Fruit fly (Drosophila melanogaster) whole organism, embryonic: Measurements from ENCODE around the gene CG9173.

Experiments used
- CG10543 ChIP-seq: fragments of 200-800 bp; sonication (Bioruptor generic); optimal IDR thresholded peaks from 3 replicates; lab custom pipeline; 2017; ENCODE audit warnings: missing biosample characterization, mild to moderate bottlenecking, missing genetic modification characterization, moderate library complexity
- CG10654 ChIP-seq: fragments of 200-800 bp; sonication (Bioruptor generic); optimal IDR thresholded peaks from 2 replicates; lab custom pipeline; 2016; ENCODE audit warnings: missing biosample characterization, missing genetic modification characterization
- CG11504 ChIP-seq: fragments of 200-800 bp; sonication (Bioruptor generic); optimal IDR thresholded peaks from 3 replicates; lab custom pipeline; 2019; ENCODE audit warnings: missing biosample characterization, mild to moderate bottlenecking, missing genetic modification characterization, moderate library complexity
- CG11696 ChIP-seq: fragments of 200-800 bp; sonication (Bioruptor generic); IDR thresholded peaks from 2 replicates; pipeline ENCODE4 v1.3.6; 2022; ENCODE audit warnings: missing biosample characterization, missing genetic modification characterization
- CG17359 ChIP-seq: fragments of 200-800 bp; sonication (Bioruptor generic); optimal IDR thresholded peaks from 3 replicates; lab custom pipeline; 2018; ENCODE audit warnings: missing biosample characterization, mild to moderate bottlenecking, missing genetic modification characterization, moderate library complexity
- CG1792 ChIP-seq: fragments of 200-800 bp; sonication (Bioruptor generic); optimal IDR thresholded peaks from 2 replicates; lab custom pipeline; 2016; ENCODE audit warnings: missing biosample characterization, missing genetic modification characterization
- CG18764 ChIP-seq: fragments of 200-800 bp; sonication (Bioruptor generic); optimal IDR thresholded peaks from 3 replicates; lab custom pipeline; 2016; ENCODE audit warnings: missing biosample characterization, missing genetic modification characterization
- CG2199 ChIP-seq: fragments of 200-800 bp; sonication (Bioruptor generic); IDR thresholded peaks from 3 replicates; pipeline ENCODE4 v1.3.6; 2022; ENCODE audit warnings: missing biosample characterization, missing genetic modification characterization
- CG33557 ChIP-seq: fragments of 200-800 bp; sonication (Bioruptor generic); optimal IDR thresholded peaks from 2 replicates; lab custom pipeline; 2019; ENCODE audit warnings: missing biosample characterization, mild to moderate bottlenecking, missing genetic modification characterization, moderate library complexity
- CG34376 ChIP-seq: fragments of 200-800 bp; sonication (Bioruptor generic); optimal IDR thresholded peaks from 2 replicates; lab custom pipeline; 2018; ENCODE audit warnings: missing biosample characterization, mild to moderate bottlenecking, missing genetic modification characterization
- CG3847 ChIP-seq: fragments of 200-800 bp; sonication (Bioruptor generic); IDR thresholded peaks from 2 replicates; pipeline ENCODE4 v1.3.6; 2022; ENCODE audit warnings: missing biosample characterization, missing genetic modification characterization
- CG4282 ChIP-seq: fragments of 200-800 bp; sonication (Bioruptor generic); optimal IDR thresholded peaks from 2 replicates; lab custom pipeline; 2016; ENCODE audit warnings: missing biosample characterization, missing genetic modification characterization
- CG4328 ChIP-seq: fragments of 200-800 bp; sonication (Bioruptor generic); optimal IDR thresholded peaks from 3 replicates; lab custom pipeline; 2017; ENCODE audit warnings: missing biosample characterization, missing genetic modification reagents, missing genetic modification characterization
- CG4424 ChIP-seq: fragments of 200-800 bp; sonication (Bioruptor generic); optimal IDR thresholded peaks from 3 replicates; lab custom pipeline; 2016; ENCODE audit warnings: missing biosample characterization, missing genetic modification characterization
- CG6654 ChIP-seq: fragments of 200-800 bp; sonication (Bioruptor generic); optimal IDR thresholded peaks from 2 replicates; lab custom pipeline; 2017; ENCODE audit warnings: missing biosample characterization, mild to moderate bottlenecking, missing genetic modification characterization
- CG6683 ChIP-seq: fragments of 200-800 bp; sonication (Bioruptor generic); optimal IDR thresholded peaks from 2 replicates; lab custom pipeline; 2017; ENCODE audit warnings: missing biosample characterization, mild to moderate bottlenecking, missing genetic modification characterization, missing genetic modification reagents
- CG6689 ChIP-seq: fragments of 200-800 bp; sonication (Bioruptor generic); IDR thresholded peaks from 2 replicates; pipeline ENCODE4 v1.3.6; 2022; ENCODE audit warnings: missing biosample characterization, missing genetic modification characterization
- CG7745 ChIP-seq: fragments of 200-800 bp; sonication (Bioruptor generic); optimal IDR thresholded peaks from 2 replicates; lab custom pipeline; 2018; ENCODE audit warnings: missing biosample characterization, mild to moderate bottlenecking, missing genetic modification characterization, moderate library complexity
- CG7839 ChIP-seq: fragments of 200-800 bp; sonication (Bioruptor generic); optimal IDR thresholded peaks from 3 replicates; lab custom pipeline; 2018; ENCODE audit warnings: missing biosample characterization, mild to moderate bottlenecking, missing genetic modification characterization, moderate library complexity
- CG8359 ChIP-seq: fragments of 200-800 bp; sonication (Bioruptor generic); optimal IDR thresholded peaks from 2 replicates; lab custom pipeline; 2017; ENCODE audit warnings: missing biosample characterization, mild to moderate bottlenecking, missing genetic modification characterization, borderline replicate concordance
- CG8765 ChIP-seq: fragments of 200-800 bp; sonication (Bioruptor generic); IDR thresholded peaks from 2 replicates; pipeline ENCODE4 v1.3.6; 2022; ENCODE audit warnings: missing biosample characterization, missing genetic modification characterization
- Camta ChIP-seq: fragments of 200-800 bp; sonication (Bioruptor generic); optimal IDR thresholded peaks from 2 replicates; lab custom pipeline; 2016; ENCODE audit warnings: missing biosample characterization, missing genetic modification characterization
- CkIIα-i1 ChIP-seq: fragments of 200-800 bp; sonication (Bioruptor generic); IDR thresholded peaks from 2 replicates; pipeline ENCODE4 v1.3.6; 2022; ENCODE audit warnings: missing biosample characterization, missing genetic modification characterization
- Dad ChIP-seq: fragments of 200-800 bp; sonication (Bioruptor generic); optimal IDR thresholded peaks from 3 replicates; lab custom pipeline; 2016; ENCODE audit warnings: missing biosample characterization, missing genetic modification characterization
- Drgx ChIP-seq: fragments of 200-800 bp; sonication (Bioruptor generic); IDR thresholded peaks from 2 replicates; pipeline ENCODE4 v1.3.6; 2022; ENCODE audit warnings: missing biosample characterization, missing genetic modification characterization
- Eip74EF ChIP-seq, 2 experiments: fragments of 200-800 bp in 1 of 2; fragments of >200 bp in 1 of 2; sonication (Bioruptor generic) in 1 of 2; optimal IDR thresholded peaks; 2 replicates each; lab custom pipeline; 2017 to 2019; ENCODE audit warnings: missing biosample characterization in 2 of 2, missing genetic modification characterization in 2 of 2, mild to moderate bottlenecking in 1 of 2, moderate library complexity in 1 of 2
- Elba2 ChIP-seq: fragments of 200-800 bp; sonication (Bioruptor generic); optimal IDR thresholded peaks from 3 replicates; lab custom pipeline; 2016; ENCODE audit warnings: missing biosample characterization, missing genetic modification characterization
- HLH3B ChIP-seq: fragments of 200-800 bp; sonication (Bioruptor generic); IDR thresholded peaks from 2 replicates; pipeline ENCODE4 v1.3.6; 2022; ENCODE audit warnings: missing biosample characterization, missing genetic modification characterization
- Hey ChIP-seq: fragments of 200-800 bp; sonication (Bioruptor generic); optimal IDR thresholded peaks from 3 replicates; lab custom pipeline; 2018; ENCODE audit warnings: missing biosample characterization, mild to moderate bottlenecking, missing genetic modification characterization
- Hr51 ChIP-seq, 2 experiments: fragments of 200-800 bp; sonication (Bioruptor generic); optimal IDR thresholded peaks; 2 replicates in 1 of 2; 3 replicates in 1 of 2; lab custom pipeline; 2016 to 2018; ENCODE audit warnings: missing biosample characterization in 2 of 2, missing genetic modification characterization in 2 of 2, mild to moderate bottlenecking in 1 of 2, moderate library complexity in 1 of 2
- NC2β ChIP-seq: fragments of 200-800 bp; sonication (Bioruptor generic); optimal IDR thresholded peaks from 2 replicates; lab custom pipeline; 2016; ENCODE audit warnings: missing biosample characterization, missing genetic modification characterization
- Nf-YA ChIP-seq: fragments of 200-800 bp; sonication (Bioruptor generic); IDR thresholded peaks from 2 replicates; pipeline ENCODE4 v1.3.6; 2022; ENCODE audit warnings: missing biosample characterization, missing genetic modification characterization
- Opbp ChIP-seq: fragments of 200-800 bp; sonication (Bioruptor generic); IDR thresholded peaks from 3 replicates; pipeline ENCODE4 v1.3.6; 2022; ENCODE audit warnings: missing biosample characterization, missing genetic modification characterization; ENCODE audit not compliant: partially characterized antibody
- Optix ChIP-seq: fragments of 200-800 bp; sonication (Bioruptor generic); IDR thresholded peaks from 3 replicates; pipeline ENCODE4 v1.3.6; 2022; ENCODE audit warnings: missing biosample characterization, missing genetic modification characterization
- Rfx ChIP-seq: fragments of 200-800 bp; sonication (Bioruptor generic); IDR thresholded peaks from 2 replicates; pipeline ENCODE4 v1.3.6; 2022; ENCODE audit warnings: missing biosample characterization, missing genetic modification characterization
- btn ChIP-seq: fragments of 200-800 bp; sonication (Bioruptor generic); optimal IDR thresholded peaks from 2 replicates; lab custom pipeline; 2016; ENCODE audit warnings: missing biosample characterization, missing genetic modification characterization
- cas ChIP-seq: fragments of 200-800 bp; sonication (Bioruptor generic); IDR thresholded peaks from 2 replicates; pipeline ENCODE4 v1.3.6; 2022; ENCODE audit warnings: missing biosample characterization, missing genetic modification characterization
- disco-r ChIP-seq: fragments of 200-800 bp; sonication (Bioruptor generic); optimal IDR thresholded peaks from 2 replicates; lab custom pipeline; 2016; ENCODE audit warnings: missing biosample characterization, missing genetic modification characterization
- dysf ChIP-seq: fragments of 200-800 bp; sonication (Bioruptor generic); IDR thresholded peaks from 3 replicates; pipeline ENCODE4 v1.3.6; 2022; ENCODE audit warnings: missing biosample characterization, missing genetic modification characterization
- gt ChIP-seq: fragments of 200-800 bp; sonication (Bioruptor generic); IDR thresholded peaks from 2 replicates; pipeline ENCODE4 v1.3.6; 2022; ENCODE audit warnings: missing biosample characterization, missing genetic modification characterization
- ind ChIP-seq: fragments of 200-800 bp; sonication (Bioruptor generic); optimal IDR thresholded peaks from 3 replicates; lab custom pipeline; 2016; ENCODE audit warnings: missing biosample characterization, missing genetic modification characterization
- kni ChIP-seq: fragments of 200-800 bp; sonication (Bioruptor generic); optimal IDR thresholded peaks from 3 replicates; lab custom pipeline; 2017; ENCODE audit warnings: mild to moderate bottlenecking, missing biosample characterization, missing genetic modification reagents, missing genetic modification characterization
- lab ChIP-seq: fragments of 200-800 bp; sonication (Bioruptor generic); optimal IDR thresholded peaks from 3 replicates; lab custom pipeline; 2017; ENCODE audit warnings: missing biosample characterization, missing genetic modification characterization, mild to moderate bottlenecking, moderate library complexity, missing genetic modification reagents
- oc ChIP-seq: fragments of 200-800 bp; sonication (Bioruptor generic); optimal IDR thresholded peaks from 2 replicates; lab custom pipeline; 2018; ENCODE audit warnings: missing biosample characterization, mild to moderate bottlenecking, missing genetic modification characterization, moderate library complexity
- pzg ChIP-seq: fragments of 200-800 bp; sonication (Bioruptor generic); optimal IDR thresholded peaks from 3 replicates; lab custom pipeline; 2018; ENCODE audit warnings: missing biosample characterization, mild to moderate bottlenecking, missing genetic modification characterization, moderate library complexity
- sens-2 ChIP-seq: fragments of 200-800 bp; sonication (Bioruptor generic); IDR thresholded peaks from 2 replicates; pipeline ENCODE4 v1.3.6; 2022; ENCODE audit warnings: missing biosample characterization, missing genetic modification characterization
- slp2 ChIP-seq: fragments of 200-800 bp; sonication (Bioruptor generic); optimal IDR thresholded peaks from 2 replicates; lab custom pipeline; 2016; ENCODE audit warnings: missing biosample characterization, missing genetic modification characterization
- ssp ChIP-seq: fragments of 200-800 bp; sonication (Bioruptor generic); IDR thresholded peaks from 2 replicates; pipeline ENCODE4 v1.3.6; 2022; ENCODE audit warnings: missing biosample characterization, missing genetic modification characterization
- tgo ChIP-seq: fragments of 200-800 bp; sonication (Bioruptor generic); IDR thresholded peaks from 3 replicates; pipeline ENCODE4 v1.3.6; 2022; ENCODE audit warnings: missing biosample characterization, missing genetic modification characterization
- ttk ChIP-seq: fragments of 200-800 bp; sonication (Bioruptor generic); IDR thresholded peaks from 2 replicates; pipeline ENCODE4 v2.1.2; 2022; ENCODE audit warnings: missing biosample characterization, missing genetic modification characterization
- unpg ChIP-seq: fragments of 200-800 bp; sonication (Bioruptor generic); optimal IDR thresholded peaks from 3 replicates; lab custom pipeline; 2018; ENCODE audit warnings: missing biosample characterization, mild to moderate bottlenecking, missing genetic modification characterization, moderate library complexity

Gene CG9173

DNA sequence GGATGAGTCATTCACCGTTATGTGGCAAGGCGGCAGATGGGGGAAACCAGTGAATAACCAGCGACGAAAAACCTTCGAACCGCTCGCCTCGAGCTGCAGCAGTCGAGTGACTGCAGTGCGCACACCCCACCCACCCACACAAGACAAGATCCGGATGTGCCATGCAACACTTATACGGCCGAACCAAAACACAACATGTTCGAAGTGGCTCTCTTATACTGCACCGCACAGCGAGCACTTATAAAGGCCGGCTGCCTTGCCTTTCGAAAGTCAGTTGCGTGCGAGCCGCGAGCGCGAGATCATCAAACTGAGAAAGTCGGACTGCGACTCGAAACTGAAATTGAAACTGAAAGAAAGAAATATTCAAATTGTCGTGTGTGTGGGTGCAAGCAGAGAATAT is 40.3 kb upstream of the CG9173 start, which contains the start of gene rho (continued):
- TF ChIP-seq Camta (GFP tag; lab: Kevin White, UChicago) (peak; percentile 7), CG6683 (GFP tag; lab: Kevin White, UChicago) (no peak), CG6689 (GFP tag; lab: Robert Waterston, UW) (no peak), sens-2 (GFP tag; lab: Robert Waterston, UW) (no peak), CG33557 (GFP tag; lab: Kevin White, UChicago) (peak; percentile 22), CG4282 (GFP tag; lab: Kevin White, UChicago) (no peak), HLH3B (GFP tag; lab: Robert Waterston, UW) (no peak), CG11504 (peak; percentile 30), CG7745 (tag; lab: Kevin White, UChicago) (peak; percentile 42), ind (no peak), Drgx (GFP tag; lab: Robert Waterston, UW) (peak; percentile 51), CG18764 (GFP tag; lab: Kevin White, UChicago) (no peak), CkIIα-i1 (GFP tag; lab: Robert Waterston, UW) (no peak), Eip74EF (GFP tag; optimal IDR thresholded peaks at IDR 0.05; lab: Kevin White, UChicago) (no peak), Rfx (GFP tag; lab: Robert Waterston, UW) (peak; percentile 45), NC2β (GFP tag; lab: Kevin White, UChicago) (peak; percentile 47), Hr51 (GFP tag; optimal IDR thresholded peaks at IDR 0.05; lab: Kevin White, UChicago) (peak in 1 of 2 experiments; percentile 42), CG6654 (no peak), kni (GFP tag; lab: Kevin White, UChicago) (peak; percentile 45), Hey (tag; lab: Kevin White, UChicago) (no peak), CG10654 (GFP tag; lab: Kevin White, UChicago) (no peak), oc (tag; lab: Kevin White, UChicago) (peak; percentile 22), disco-r (GFP tag; lab: Kevin White, UChicago) (no peak), lab (GFP tag; lab: Kevin White, UChicago) (peak; percentile 39), unpg (GFP tag; lab: Kevin White, UChicago) (peak; percentile 48), Optix (GFP tag; lab: Robert Waterston, UW) (no peak), CG4328 (no peak), Nf-YA (GFP tag; lab: Robert Waterston, UW) (no peak), btn (no peak), Opbp (GFP tag; lab: Robert Waterston, UW) (peak; percentile 54; the same call in 2 of the 3 replicates), CG4424 (GFP tag; lab: Kevin White, UChicago) (no peak), CG7839 (tag; lab: Kevin White, UChicago) (peak; percentile 35), gt (GFP tag; lab: Robert Waterston, UW) (no peak), pzg (no peak), ssp (no peak), Elba2 (GFP tag; lab: Kevin White, UChicago) (no peak), CG10543 (GFP tag; lab: Kevin White, UChicago) (peak; percentile 33), cas (GFP tag; lab: Robert Waterston, UW) (no peak), CG3847 (GFP tag; lab: Robert Waterston, UW) (no peak), CG8359 (GFP tag; lab: Kevin White, UChicago) (peak; percentile 11), CG2199 (GFP tag; lab: Robert Waterston, UW) (peak; percentile 54; the same call in 1 of the 3 replicates), CG8765 (GFP tag; lab: Robert Waterston, UW) (no peak), CG34376 (no peak), tgo (GFP tag; lab: Robert Waterston, UW) (0 out of 3 replicates have a peak, but pooled peaks have one; percentile 23), ttk (GFP tag; lab: Robert Waterston, UW) (0 out of 2 replicates have a peak, but pooled peaks have one; percentile 20), slp2 (GFP tag; lab: Kevin White, UChicago) (no peak), Dad (GFP tag; lab: Kevin White, UChicago) (peak; percentile 23), CG17359 (tag; lab: Kevin White, UChicago) (peak; percentile 21), dysf (GFP tag; lab: Robert Waterston, UW) (no peak), CG1792 (GFP tag; lab: Kevin White, UChicago) (no peak), CG11696 (GFP tag; lab: Robert Waterston, UW) (no peak)
